Fruit fly (Drosophila melanogaster) whole organism, embryonic: Measurements from ENCODE around the gene CG32712.

Experiments
- Ada2b ChIP-seq: fragments of 200-800 bp; sonication (Bioruptor generic); IDR thresholded peaks from 2 replicates; pipeline ENCODE4 v1.3.6; 2022; ENCODE audit warnings: missing biosample characterization, missing genetic modification characterization
- BtbVII ChIP-seq: fragments of 200-800 bp; sonication (Bioruptor generic); optimal IDR thresholded peaks from 3 replicates; lab custom pipeline; 2017; ENCODE audit warnings: missing biosample characterization, mild to moderate bottlenecking, missing genetic modification characterization
- CG12299 ChIP-seq: fragments of 200-800 bp; sonication (Bioruptor generic); optimal IDR thresholded peaks from 2 replicates; lab custom pipeline; 2018; ENCODE audit warnings: missing biosample characterization, mild to moderate bottlenecking, missing genetic modification characterization
- CG12769 ChIP-seq: fragments of 200-800 bp; sonication (Bioruptor generic); optimal IDR thresholded peaks from 2 replicates; lab custom pipeline; 2019; ENCODE audit warnings: missing biosample characterization, mild to moderate bottlenecking, missing genetic modification characterization, moderate library complexity
- CG14860 ChIP-seq: fragments of 200-800 bp; sonication (Bioruptor generic); IDR thresholded peaks from 3 replicates; pipeline ENCODE4 v1.3.6; 2022; ENCODE audit warnings: missing biosample characterization, missing genetic modification characterization; ENCODE audit not compliant: partially characterized antibody
- CG1529 ChIP-seq: fragments of 200-800 bp; sonication (Bioruptor generic); optimal IDR thresholded peaks from 3 replicates; lab custom pipeline; 2018; ENCODE audit warnings: missing biosample characterization, missing genetic modification characterization
- CG15479 ChIP-seq: fragments of 200-800 bp; sonication (Bioruptor generic); optimal IDR thresholded peaks from 3 replicates; lab custom pipeline; 2019; ENCODE audit warnings: missing biosample characterization, mild to moderate bottlenecking, missing genetic modification characterization, moderate library complexity
- CG16815 ChIP-seq: fragments of 200-800 bp; sonication (Bioruptor generic); optimal IDR thresholded peaks from 3 replicates; lab custom pipeline; 2017; ENCODE audit warnings: missing biosample characterization, mild to moderate bottlenecking, missing genetic modification characterization
- CG17328 ChIP-seq: fragments of 200-800 bp; sonication (Bioruptor generic); IDR thresholded peaks from 2 replicates; pipeline ENCODE4 v1.3.6; 2022; ENCODE audit warnings: missing biosample characterization, missing genetic modification characterization
- CG17568 ChIP-seq: fragments of 200-800 bp; sonication (Bioruptor generic); optimal IDR thresholded peaks from 2 replicates; lab custom pipeline; 2018; ENCODE audit warnings: missing biosample characterization, mild to moderate bottlenecking, missing genetic modification characterization, moderate library complexity
- CG18619 ChIP-seq: fragments of 200-800 bp; sonication (Bioruptor generic); optimal IDR thresholded peaks from 3 replicates; lab custom pipeline; 2017; ENCODE audit warnings: missing biosample characterization, mild to moderate bottlenecking, missing genetic modification characterization
- CG2199 ChIP-seq: fragments of 200-800 bp; sonication (Bioruptor generic); IDR thresholded peaks from 3 replicates; pipeline ENCODE4 v1.3.6; 2022; ENCODE audit warnings: missing biosample characterization, missing genetic modification characterization
- CG31365 ChIP-seq: fragments of 200-800 bp; sonication (Bioruptor generic); optimal IDR thresholded peaks from 2 replicates; lab custom pipeline; 2018; ENCODE audit warnings: missing biosample characterization, mild to moderate bottlenecking, missing genetic modification characterization
- CG32532 ChIP-seq: fragments of 200-800 bp; sonication (Bioruptor generic); IDR thresholded peaks from 2 replicates; pipeline ENCODE4 v1.3.6; 2022; ENCODE audit warnings: missing biosample characterization, missing genetic modification characterization
- CG33213 ChIP-seq: fragments of 200-800 bp; sonication (Bioruptor generic); optimal IDR thresholded peaks from 3 replicates; lab custom pipeline; 2016; ENCODE audit warnings: missing biosample characterization, missing genetic modification characterization
- CG34376 ChIP-seq: fragments of 200-800 bp; sonication (Bioruptor generic); optimal IDR thresholded peaks from 2 replicates; lab custom pipeline; 2018; ENCODE audit warnings: missing biosample characterization, mild to moderate bottlenecking, missing genetic modification characterization
- CG42726 ChIP-seq: fragments of 200-800 bp; sonication (Bioruptor generic); IDR thresholded peaks from 2 replicates; pipeline ENCODE4 v1.3.6; 2022; ENCODE audit warnings: missing biosample characterization, missing genetic modification characterization; ENCODE audit not compliant: partially characterized antibody
- CG5180 ChIP-seq: fragments of 200-800 bp; sonication (Bioruptor generic); optimal IDR thresholded peaks from 3 replicates; lab custom pipeline; 2017; ENCODE audit warnings: missing biosample characterization, missing genetic modification characterization, mild to moderate bottlenecking, moderate library complexity, missing genetic modification reagents
- CG6791 ChIP-seq: fragments of 200-800 bp; sonication (Bioruptor generic); IDR thresholded peaks from 3 replicates; pipeline ENCODE4 v1.3.6; 2022; ENCODE audit warnings: missing biosample characterization, missing genetic modification characterization; ENCODE audit not compliant: partially characterized antibody
- CG6854 ChIP-seq: fragments of 200-800 bp; sonication (Bioruptor generic); optimal IDR thresholded peaks from 3 replicates; lab custom pipeline; 2017; ENCODE audit warnings: missing biosample characterization, mild to moderate bottlenecking, missing genetic modification characterization
- CG7556 ChIP-seq: fragments of 200-800 bp; sonication (Bioruptor generic); optimal IDR thresholded peaks from 2 replicates; lab custom pipeline; 2017; ENCODE audit warnings: missing biosample characterization, mild to moderate bottlenecking, missing genetic modification characterization
- CG7745 ChIP-seq: fragments of 200-800 bp; sonication (Bioruptor generic); optimal IDR thresholded peaks from 2 replicates; lab custom pipeline; 2018; ENCODE audit warnings: missing biosample characterization, mild to moderate bottlenecking, missing genetic modification characterization, moderate library complexity
- CG8924 ChIP-seq: fragments of 200-800 bp; optimal IDR thresholded peaks from 3 replicates; lab custom pipeline; 2019; ENCODE audit warnings: missing biosample characterization, mild to moderate bottlenecking, missing genetic modification characterization, moderate library complexity
- CG9797 ChIP-seq: fragments of 200-800 bp; sonication (Bioruptor generic); optimal IDR thresholded peaks from 3 replicates; lab custom pipeline; 2018; ENCODE audit warnings: missing biosample characterization, mild to moderate bottlenecking, missing genetic modification characterization
- CHES-1-like ChIP-seq: fragments of 200-800 bp; sonication (Bioruptor generic); optimal IDR thresholded peaks from 2 replicates; lab custom pipeline; 2016; ENCODE audit warnings: missing biosample characterization, missing genetic modification characterization
- Dbx ChIP-seq: fragments of 200-800 bp; sonication (Bioruptor generic); IDR thresholded peaks from 3 replicates; pipeline ENCODE4 v1.3.6; 2022; ENCODE audit warnings: missing biosample characterization, missing genetic modification characterization
- Dip3 ChIP-seq: fragments of 200-800 bp; sonication (Bioruptor generic); optimal IDR thresholded peaks from 3 replicates; lab custom pipeline; 2016; ENCODE audit warnings: missing biosample characterization, missing genetic modification characterization
- E2f2 ChIP-seq: fragments of 200-800 bp; sonication (Bioruptor generic); IDR thresholded peaks from 2 replicates; pipeline ENCODE4 v1.3.6; 2022; ENCODE audit warnings: missing biosample characterization, missing genetic modification characterization
- Gug ChIP-seq: fragments of 200-800 bp; sonication (Bioruptor generic); IDR thresholded peaks from 4 replicates; pipeline ENCODE4 v1.3.6; 2022; ENCODE audit warnings: missing biosample characterization, missing genetic modification characterization
- HmgD ChIP-seq: fragments of 200-800 bp; sonication (Bioruptor generic); optimal IDR thresholded peaks from 3 replicates; lab custom pipeline; 2016; ENCODE audit warnings: missing biosample characterization, missing genetic modification characterization
- Med ChIP-seq: fragments of 200-800 bp; sonication (Bioruptor generic); peaks from one replicate; lab custom pipeline; 2016; ENCODE audit warnings: missing biosample characterization, missing genetic modification characterization, mild to moderate bottlenecking, inconsistent platforms, moderate library complexity
- Myb ChIP-seq: fragments of 200-800 bp; sonication (Bioruptor generic); optimal IDR thresholded peaks from 2 replicates; lab custom pipeline; 2016; ENCODE audit warnings: missing biosample characterization, missing genetic modification characterization
- NC2α ChIP-seq: fragments of 200-800 bp; sonication (Bioruptor generic); optimal IDR thresholded peaks from 2 replicates; lab custom pipeline; 2016; ENCODE audit warnings: missing biosample characterization, missing genetic modification characterization
- NK7.1 ChIP-seq: fragments of 200-800 bp; sonication (Bioruptor generic); optimal IDR thresholded peaks from 3 replicates; lab custom pipeline; 2016; ENCODE audit warnings: missing biosample characterization, missing genetic modification characterization
- NfI ChIP-seq: fragments of 200-800 bp; sonication (Bioruptor generic); optimal IDR thresholded peaks from 3 replicates; lab custom pipeline; 2018; ENCODE audit warnings: missing biosample characterization, mild to moderate bottlenecking, missing genetic modification characterization, moderate library complexity
- Tbp ChIP-seq: fragments of >200 bp; optimal IDR thresholded peaks from 2 replicates; lab custom pipeline; 2018; ENCODE audit warnings: missing biosample characterization, missing genetic modification characterization
- al ChIP-seq: fragments of 200-800 bp; sonication (Bioruptor generic); IDR thresholded peaks from 2 replicates; pipeline ENCODE4 v1.3.6; 2022; ENCODE audit warnings: missing biosample characterization, missing genetic modification characterization
- ap ChIP-seq: fragments of 200-800 bp; sonication (Bioruptor generic); IDR thresholded peaks from 2 replicates; pipeline ENCODE4 v1.3.6; 2022; ENCODE audit warnings: missing biosample characterization, missing genetic modification characterization
- bbx ChIP-seq: fragments of 200-800 bp; sonication (Bioruptor generic); IDR thresholded peaks from 2 replicates; pipeline ENCODE4 v1.3.6; 2022; ENCODE audit warnings: missing biosample characterization, missing genetic modification characterization; ENCODE audit not compliant: partially characterized antibody
- bigmax ChIP-seq: fragments of 200-800 bp; sonication (Bioruptor generic); optimal IDR thresholded peaks from 2 replicates; lab custom pipeline; 2018; ENCODE audit warnings: missing biosample characterization, mild to moderate bottlenecking, missing genetic modification characterization
- cg ChIP-seq: fragments of 200-800 bp; sonication (Bioruptor generic); optimal IDR thresholded peaks from 3 replicates; lab custom pipeline; 2019; ENCODE audit warnings: missing biosample characterization, mild to moderate bottlenecking, missing genetic modification characterization, moderate library complexity
- croc ChIP-seq: fragments of 200-800 bp; sonication (Bioruptor generic); conservative IDR thresholded peaks from 3 replicates; pipeline ENCODE4 v1.3.6; 2022; ENCODE audit warnings: missing biosample characterization, missing genetic modification characterization
- crol ChIP-seq: fragments of 200-800 bp; sonication (Bioruptor generic); IDR thresholded peaks from 2 replicates; pipeline ENCODE4 v1.3.6; 2022; ENCODE audit warnings: missing biosample characterization, missing genetic modification characterization
- insv ChIP-seq, 2 experiments: fragments of 200-800 bp; sonication (Bioruptor generic); optimal IDR thresholded peaks; 3 replicates each; lab custom pipeline; 2016 to 2018; ENCODE audit warnings: missing biosample characterization in 2 of 2, missing genetic modification characterization in 2 of 2
- kah ChIP-seq: fragments of 200-800 bp; sonication (Bioruptor generic); optimal IDR thresholded peaks from 2 replicates; lab custom pipeline; 2018; ENCODE audit warnings: missing biosample characterization, mild to moderate bottlenecking, missing genetic modification characterization
- ro ChIP-seq: fragments of 200-800 bp; sonication (Bioruptor generic); IDR thresholded peaks from 2 replicates; pipeline ENCODE4 v1.3.6; 2022; ENCODE audit warnings: missing biosample characterization, missing genetic modification characterization
- stwl ChIP-seq: fragments of 200-800 bp; sonication (Bioruptor generic); optimal IDR thresholded peaks from 3 replicates; lab custom pipeline; 2018; ENCODE audit warnings: missing biosample characterization, mild to moderate bottlenecking, missing genetic modification characterization, moderate library complexity
- unpg ChIP-seq: fragments of 200-800 bp; sonication (Bioruptor generic); optimal IDR thresholded peaks from 3 replicates; lab custom pipeline; 2018; ENCODE audit warnings: missing biosample characterization, mild to moderate bottlenecking, missing genetic modification characterization, moderate library complexity
- zfh2 ChIP-seq: fragments of 200-800 bp; sonication (Bioruptor generic); optimal IDR thresholded peaks from 2 replicates; lab custom pipeline; 2016; ENCODE audit warnings: missing biosample characterization, missing genetic modification characterization

The CG32712 gene

DNA sequence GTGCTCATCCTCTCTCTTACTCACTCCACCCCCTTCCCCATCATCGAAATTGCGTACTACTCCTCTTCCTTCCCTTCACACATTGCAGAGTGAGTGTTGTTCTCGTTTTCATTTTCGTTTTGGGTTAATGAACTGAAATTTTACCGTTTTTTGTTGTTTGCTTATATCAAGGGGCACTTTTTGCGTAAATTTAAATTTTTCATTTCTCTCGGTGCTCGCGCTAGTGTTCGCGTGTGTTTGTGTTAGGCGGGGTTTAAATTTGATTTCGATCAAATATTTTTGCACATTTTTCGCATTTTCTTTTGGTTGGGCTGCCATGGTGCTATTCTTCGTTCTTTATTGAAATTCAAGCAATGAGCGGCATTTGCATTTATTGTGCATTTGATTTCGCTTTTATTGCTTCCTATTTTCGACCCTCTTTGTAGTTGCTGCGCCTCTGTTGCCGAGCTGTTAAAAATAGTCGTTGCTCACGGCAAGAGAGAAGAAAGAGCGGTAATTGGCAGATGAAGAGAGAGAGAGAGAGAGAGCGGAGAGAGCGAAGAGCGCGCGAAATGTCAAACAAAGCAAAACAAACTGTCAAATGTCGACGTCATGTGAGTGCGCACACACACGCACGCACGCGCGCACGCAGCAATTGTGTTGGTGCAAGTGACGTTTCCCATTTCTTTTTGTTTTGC is 12.7 kb downstream of the CG32712 start (continued):
- TF ChIP-seq CG34376 = peak; percentile 30
- 0 out of 3 replicates have a peak, but pooled peaks have one; percentile 50 for TF ChIP-seq CG2199 (GFP tag; lab: Robert Waterston, UW)
- peak; percentile 49 for TF ChIP-seq BtbVII
- TF ChIP-seq Med (GFP tag; lab: Kevin White, UChicago) = peak; percentile 49
- TF ChIP-seq CG1529 = peak; percentile 23

DNA sequence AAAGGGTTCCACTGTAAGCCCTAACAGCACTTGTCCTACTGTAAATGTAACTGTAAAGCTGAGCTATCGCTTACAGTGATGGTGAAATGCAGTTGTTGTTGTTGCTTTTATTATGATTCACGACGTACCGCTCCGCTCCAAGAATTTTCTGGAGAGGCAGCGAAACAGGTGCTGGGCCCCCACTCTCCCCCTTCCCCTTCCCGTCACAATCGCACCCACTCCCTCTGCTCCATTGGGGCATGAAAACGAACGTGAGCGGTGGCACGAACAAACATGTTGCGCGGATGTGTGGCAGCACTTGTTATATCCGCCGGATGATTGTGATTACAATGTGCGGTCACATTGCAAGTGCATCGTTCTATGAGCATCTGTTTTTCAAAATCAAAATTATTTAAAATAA is 14.1 kb downstream of the CG32712 start:
- TF ChIP-seq bigmax (GFP tag; lab: Kevin White, UChicago) (no peak), CG7556 (no peak), insv (GFP tag; optimal IDR thresholded peaks at IDR 0.05; lab: Kevin White, UChicago) (no peak), CG6791 (GFP tag; lab: Robert Waterston, UW) (peak; percentile 15; the same call in 1 of the 3 replicates), Myb (GFP tag; lab: Kevin White, UChicago) (no peak), CG16815 (no peak), ap (GFP tag; lab: Robert Waterston, UW) (no peak), NfI (GFP tag; lab: Kevin White, UChicago) (no peak), crol (GFP tag; lab: Robert Waterston, UW) (peak; percentile 84), CG42726 (GFP tag; lab: Robert Waterston, UW) (no peak), E2f2 (GFP tag; lab: Robert Waterston, UW) (no peak), Ada2b (GFP tag; lab: Robert Waterston, UW) (no peak), croc (GFP tag; lab: Robert Waterston, UW) (no peak), CG31365 (tag; lab: Kevin White, UChicago) (no peak), HmgD (GFP tag; lab: Kevin White, UChicago) (no peak), CG6854 (GFP tag; lab: Kevin White, UChicago) (no peak), unpg (GFP tag; lab: Kevin White, UChicago) (no peak), zfh2 (GFP tag; lab: Kevin White, UChicago) (no peak), Tbp (GFP tag; lab: Kevin White, UChicago) (no peak), CG33213 (GFP tag; lab: Kevin White, UChicago) (no peak), CG14860 (GFP tag; lab: Robert Waterston, UW) (no peak), stwl (tag; lab: Kevin White, UChicago) (peak; percentile 51), CG18619 (GFP tag; lab: Kevin White, UChicago) (no peak), CG8924 (tag; lab: Kevin White, UChicago) (no peak), Gug (GFP tag; lab: Robert Waterston, UW) (no peak), ro (GFP tag; lab: Robert Waterston, UW) (no peak), NC2α (no peak), CG17328 (GFP tag; lab: Robert Waterston, UW) (no peak), kah (peak; percentile 4), CG12299 (tag; lab: Kevin White, UChicago) (no peak), Dip3 (GFP tag; lab: Kevin White, UChicago) (no peak), CG5180 (GFP tag; lab: Kevin White, UChicago) (peak; percentile 66), al (GFP tag; lab: Robert Waterston, UW) (no peak), CG7745 (no peak), bbx (GFP tag; lab: Robert Waterston, UW) (no peak), cg (GFP tag; lab: Kevin White, UChicago) (no peak), CG32532 (GFP tag; lab: Robert Waterston, UW) (no peak), Dbx (GFP tag; lab: Robert Waterston, UW) (no peak), CG12769 (tag; lab: Kevin White, UChicago) (no peak), NK7.1 (no peak), CG17568 (GFP tag; lab: Kevin White, UChicago) (no peak), CG15479 (peak; percentile 14), CHES-1-like (GFP tag; lab: Kevin White, UChicago) (no peak), CG9797 (no peak)
